Worm (Caenorhabditis elegans) whole organism, early embryonic: Measurements from ENCODE around the gene cdh-9.

ENCODE experiments used
- B0310.2 ChIP-seq: sonication (generic microtip); optimal IDR thresholded peaks from 2 replicates; lab custom pipeline; 2016; ENCODE audit warnings: mild to moderate bottlenecking, missing genetic modification characterization, missing compliant biosample characterization
- F13C5.2 ChIP-seq: sonication (generic microtip); optimal IDR thresholded peaks from 2 replicates; lab custom pipeline; 2017; ENCODE audit warnings: mild to moderate bottlenecking, missing genetic modification characterization, inconsistent platforms, missing compliant biosample characterization
- aly-1 ChIP-seq: sonication (generic microtip); optimal IDR thresholded peaks from 2 replicates; lab custom pipeline; 2016; ENCODE audit warnings: missing genetic modification characterization, missing compliant biosample characterization
- ama-1 ChIP-seq: fragments of 150-350 bp; optimal IDR thresholded peaks from 2 replicates; lab custom pipeline; 2014
- ceh-13 ChIP-seq: fragments of 200-800 bp; sonication (Bioruptor generic); optimal IDR thresholded peaks from 2 replicates; lab custom pipeline; 2018; ENCODE audit warnings: mild to moderate bottlenecking, missing genetic modification characterization, missing compliant biosample characterization
- ceh-36 ChIP-seq: sonication (generic microtip); optimal IDR thresholded peaks from 2 replicates; lab custom pipeline; 2016; ENCODE audit warnings: missing genetic modification characterization, inconsistent platforms, missing compliant biosample characterization
- ets-7 ChIP-seq: sonication (generic microtip); optimal IDR thresholded peaks from 2 replicates; lab custom pipeline; 2016; ENCODE audit warnings: missing genotype, missing genetic modification characterization, missing compliant biosample characterization
- flt-1 ChIP-seq: fragments of 200-800 bp; sonication (Bioruptor generic); IDR thresholded peaks from 2 replicates; pipeline ENCODE4 v1.3.6; 2022; ENCODE audit warnings: missing genetic modification characterization, missing compliant biosample characterization
- hmbx-1 ChIP-seq: sonication (generic microtip); optimal IDR thresholded peaks from 2 replicates; lab custom pipeline; 2016; ENCODE audit warnings: mild to moderate bottlenecking, missing genetic modification characterization, missing compliant biosample characterization
- hmg-4 ChIP-seq: fragments of 200-800 bp; sonication (Bioruptor generic); optimal IDR thresholded peaks from 2 replicates; lab custom pipeline; 2018; ENCODE audit warnings: mild to moderate bottlenecking, missing genetic modification characterization, missing compliant biosample characterization
- hnd-1 ChIP-seq: sonication (generic microtip); optimal IDR thresholded peaks from 2 replicates; lab custom pipeline; 2016; ENCODE audit warnings: missing genetic modification characterization, missing compliant biosample characterization
- pes-1 ChIP-seq: fragments of 200-800 bp; sonication (Bioruptor generic); IDR thresholded peaks from 2 replicates; pipeline ENCODE4 v1.3.6; 2022; ENCODE audit warnings: missing genetic modification reagents, missing genetic modification characterization, missing compliant biosample characterization
- scrt-1 ChIP-seq: fragments of 200-800 bp; sonication (Bioruptor generic); IDR thresholded peaks from 2 replicates; pipeline ENCODE4 v1.3.6; 2022; ENCODE audit warnings: missing genetic modification characterization, missing compliant biosample characterization
- sea-1 ChIP-seq: fragments of 200-800 bp; sonication (Bioruptor generic); conservative IDR thresholded peaks from 2 replicates; pipeline ENCODE4 v1.3.6; 2022; ENCODE audit warnings: missing genetic modification characterization, missing compliant biosample characterization
- tbx-11 ChIP-seq: fragments of 200-800 bp; sonication (Bioruptor generic); IDR thresholded peaks from 2 replicates; pipeline ENCODE4 v1.3.6; 2022; ENCODE audit warnings: missing genetic modification characterization, missing compliant biosample characterization
- tbx-37 ChIP-seq: fragments of 200-800 bp; sonication (Bioruptor generic); conservative IDR thresholded peaks from 2 replicates; pipeline ENCODE4 v1.3.6; 2022; ENCODE audit warnings: missing genetic modification reagents, missing genetic modification characterization, missing compliant biosample characterization
- tra-4 ChIP-seq: sonication (generic microtip); optimal IDR thresholded peaks from 2 replicates; lab custom pipeline; 2017; ENCODE audit warnings: missing genetic modification characterization, missing compliant biosample characterization

cdh-9 gene

ce11 chrX:16634708-16635107 is 39.7 kb downstream of the cdh-9 start:
- TF ChIP-seq pes-1 (GFP tag; lab: Robert Waterston, UW), result peak; percentile 97
- peak; percentile 97 for TF ChIP-seq sea-1
- TF ChIP-seq ama-1 (lab: Kevin White, UChicago), result no peak
- TF ChIP-seq scrt-1 (GFP tag; lab: Robert Waterston, UW), result peak; percentile 96
- peak; percentile 96 for TF ChIP-seq flt-1
- TF ChIP-seq aly-1 (tag; lab: Kevin White, UChicago), result peak; percentile 95
- TF ChIP-seq tbx-11 (GFP tag; lab: Robert Waterston, UW), result peak; percentile 96
- TF ChIP-seq tbx-37 (GFP tag; lab: Robert Waterston, UW), result peak; percentile 96
- peak; percentile 98 for TF ChIP-seq hmg-4 (GFP tag; lab: Kevin White, UChicago)
- peak; percentile 92 for TF ChIP-seq hnd-1
- TF ChIP-seq B0310.2 (tag; lab: Kevin White, UChicago), result peak; percentile 86
- TF ChIP-seq F13C5.2 (tag; lab: Kevin White, UChicago), result peak; percentile 97
- peak; percentile 77 for TF ChIP-seq tra-4 (tag; lab: Kevin White, UChicago)
- peak; percentile 92 for TF ChIP-seq ceh-13 (GFP tag; lab: Kevin White, UChicago)
- peak; percentile 95 for TF ChIP-seq ceh-36 (tag; lab: Kevin White, UChicago)
- peak; percentile 83 for TF ChIP-seq hmbx-1 (tag; lab: Kevin White, UChicago)
- peak; percentile 80 for TF ChIP-seq ets-7 (tag; lab: Kevin White, UChicago)

ce11 chrX:16641678-16642077 is 46.6 kb downstream of the cdh-9 start:
- TF ChIP-seq tbx-37 (GFP tag; lab: Robert Waterston, UW) (no peak), ama-1 (lab: Kevin White, UChicago) (no peak), aly-1 (tag; lab: Kevin White, UChicago) (no peak), ceh-13 (GFP tag; lab: Kevin White, UChicago) (no peak), tra-4 (tag; lab: Kevin White, UChicago) (no peak), pes-1 (GFP tag; lab: Robert Waterston, UW) (no peak), B0310.2 (tag; lab: Kevin White, UChicago) (no peak), hmg-4 (GFP tag; lab: Kevin White, UChicago) (no peak), hmbx-1 (tag; lab: Kevin White, UChicago) (no peak), tbx-11 (GFP tag; lab: Robert Waterston, UW) (no peak), ceh-36 (tag; lab: Kevin White, UChicago) (no peak)

- TF ChIP-seq tra-4 (tag; lab: Kevin White, UChicago), result no peak
- no peak for TF ChIP-seq hmg-4 (GFP tag; lab: Kevin White, UChicago)
- TF ChIP-seq aly-1 (tag; lab: Kevin White, UChicago), result no peak
- no peak for TF ChIP-seq tbx-37 (GFP tag; lab: Robert Waterston, UW)
- no peak for TF ChIP-seq flt-1
- no peak for TF ChIP-seq hnd-1
- TF ChIP-seq F13C5.2 (tag; lab: Kevin White, UChicago), result no peak
- no peak for TF ChIP-seq pes-1 (GFP tag; lab: Robert Waterston, UW)
- no peak for TF ChIP-seq hmbx-1 (tag; lab: Kevin White, UChicago)
- no peak for TF ChIP-seq ceh-36 (tag; lab: Kevin White, UChicago)
- no peak for TF ChIP-seq sea-1
- TF ChIP-seq tbx-11 (GFP tag; lab: Robert Waterston, UW), result no peak
- TF ChIP-seq ets-7 (tag; lab: Kevin White, UChicago), result no peak
- no peak for TF ChIP-seq B0310.2 (tag; lab: Kevin White, UChicago)
- no peak for TF ChIP-seq scrt-1 (GFP tag; lab: Robert Waterston, UW)
- no peak for TF ChIP-seq ceh-13 (GFP tag; lab: Kevin White, UChicago)
- TF ChIP-seq ama-1 (lab: Kevin White, UChicago), result no peak
These were observed 48.2 kb downstream of the cdh-9 start for ce11 chrX:16643246-16643645.

- TF ChIP-seq ets-7 (tag; lab: Kevin White, UChicago), result no peak
- no peak for TF ChIP-seq tbx-37 (GFP tag; lab: Robert Waterston, UW)
- TF ChIP-seq hmbx-1 (tag; lab: Kevin White, UChicago), result no peak
- no peak for TF ChIP-seq flt-1
- no peak for TF ChIP-seq hmg-4 (GFP tag; lab: Kevin White, UChicago)
- TF ChIP-seq F13C5.2 (tag; lab: Kevin White, UChicago), result no peak
- no peak for TF ChIP-seq B0310.2 (tag; lab: Kevin White, UChicago)
- no peak for TF ChIP-seq ama-1 (lab: Kevin White, UChicago)
- TF ChIP-seq aly-1 (tag; lab: Kevin White, UChicago), result no peak
- no peak for TF ChIP-seq ceh-36 (tag; lab: Kevin White, UChicago)
- TF ChIP-seq hnd-1, result no peak
- TF ChIP-seq ceh-13 (GFP tag; lab: Kevin White, UChicago), result no peak
- TF ChIP-seq tbx-11 (GFP tag; lab: Robert Waterston, UW), result no peak
- no peak for TF ChIP-seq sea-1
- no peak for TF ChIP-seq scrt-1 (GFP tag; lab: Robert Waterston, UW)
These were observed 49.9 kb downstream of the cdh-9 start for ce11 chrX:16644889-16645288.

- no peak for TF ChIP-seq ama-1 (lab: Kevin White, UChicago)
- no peak for TF ChIP-seq F13C5.2 (tag; lab: Kevin White, UChicago)
- TF ChIP-seq pes-1 (GFP tag; lab: Robert Waterston, UW), result no peak
- TF ChIP-seq ets-7 (tag; lab: Kevin White, UChicago), result no peak
- TF ChIP-seq sea-1, result no peak
- TF ChIP-seq B0310.2 (tag; lab: Kevin White, UChicago), result no peak
- no peak for TF ChIP-seq aly-1 (tag; lab: Kevin White, UChicago)
These were observed 52.2 kb downstream of the cdh-9 start for ce11 chrX:16647222-16647621.

ce11 chrX:16648773-16649172 is 53.7 kb downstream of the cdh-9 start:
- TF ChIP-seq ets-7 (tag; lab: Kevin White, UChicago) (no peak), aly-1 (tag; lab: Kevin White, UChicago) (no peak)

- no peak for TF ChIP-seq tbx-37 (GFP tag; lab: Robert Waterston, UW)
- TF ChIP-seq tra-4 (tag; lab: Kevin White, UChicago), result no peak
- TF ChIP-seq hnd-1, result no peak
- TF ChIP-seq aly-1 (tag; lab: Kevin White, UChicago), result no peak
- TF ChIP-seq pes-1 (GFP tag; lab: Robert Waterston, UW), result no peak
- TF ChIP-seq ama-1 (lab: Kevin White, UChicago), result no peak
- TF ChIP-seq hmg-4 (GFP tag; lab: Kevin White, UChicago), result no peak
- no peak for TF ChIP-seq B0310.2 (tag; lab: Kevin White, UChicago)
- no peak for TF ChIP-seq ceh-13 (GFP tag; lab: Kevin White, UChicago)
- no peak for TF ChIP-seq flt-1
- TF ChIP-seq hmbx-1 (tag; lab: Kevin White, UChicago), result no peak
- no peak for TF ChIP-seq F13C5.2 (tag; lab: Kevin White, UChicago)
- no peak for TF ChIP-seq tbx-11 (GFP tag; lab: Robert Waterston, UW)
- no peak for TF ChIP-seq scrt-1 (GFP tag; lab: Robert Waterston, UW)
- no peak for TF ChIP-seq sea-1
- TF ChIP-seq ets-7 (tag; lab: Kevin White, UChicago), result no peak
- TF ChIP-seq ceh-36 (tag; lab: Kevin White, UChicago), result no peak
These were observed 55.6 kb downstream of the cdh-9 start for ce11 chrX:16650600-16650999.
